Fruit fly (Drosophila melanogaster) whole organism, prepupa: ENCODE data around the gene CG7379.

Experiments
- Blimp-1 ChIP-seq: fragments of 200-800 bp; sonication (Bioruptor generic); optimal IDR thresholded peaks from 3 replicates; lab custom pipeline; 2017; ENCODE audit warnings: missing biosample characterization, missing genetic modification characterization, mild to moderate bottlenecking, moderate library complexity, missing genetic modification reagents
- CG10631 ChIP-seq: fragments of 200-800 bp; sonication (Bioruptor generic); optimal IDR thresholded peaks from 2 replicates; lab custom pipeline; 2016; ENCODE audit warnings: missing biosample characterization, missing genetic modification characterization
- CG11294 ChIP-seq: fragments of 200-800 bp; sonication (Bioruptor generic); IDR thresholded peaks from 2 replicates; pipeline ENCODE4 v1.3.6; 2022; ENCODE audit warnings: missing biosample characterization, missing genetic modification characterization
- CG11762 ChIP-seq: fragments of 200-800 bp; sonication (Bioruptor generic); optimal IDR thresholded peaks from 3 replicates; lab custom pipeline; 2016; ENCODE audit warnings: missing biosample characterization, missing genetic modification characterization; ENCODE audit not compliant: insufficient read depth
- CG1621 ChIP-seq: fragments of 200-800 bp; sonication (Bioruptor generic); optimal IDR thresholded peaks from 3 replicates; lab custom pipeline; 2018; ENCODE audit warnings: missing biosample characterization, mild to moderate bottlenecking, missing genetic modification characterization
- CG16779 ChIP-seq: fragments of 200-800 bp; sonication (Bioruptor generic); optimal IDR thresholded peaks from 3 replicates; lab custom pipeline; 2017; ENCODE audit warnings: missing biosample characterization, mild to moderate bottlenecking, missing genetic modification characterization
- CG3032 ChIP-seq: fragments of 200-800 bp; optimal IDR thresholded peaks from 2 replicates; lab custom pipeline; 2019; ENCODE audit warnings: missing biosample characterization, mild to moderate bottlenecking, missing genetic modification characterization, moderate library complexity
- CG31627 ChIP-seq: fragments of 200-800 bp; sonication (Bioruptor generic); optimal IDR thresholded peaks from 3 replicates; lab custom pipeline; 2016; ENCODE audit warnings: missing biosample characterization, missing genetic modification characterization
- CG34406 ChIP-seq: fragments of 200-800 bp; sonication (Bioruptor generic); optimal IDR thresholded peaks from 3 replicates; lab custom pipeline; 2016; ENCODE audit warnings: missing biosample characterization, missing genetic modification characterization
- CG3919 ChIP-seq: fragments of 200-800 bp; sonication (Bioruptor generic); optimal IDR thresholded peaks from 3 replicates; lab custom pipeline; 2016; ENCODE audit warnings: missing biosample characterization, missing genetic modification characterization
- CG4318 ChIP-seq: fragments of 200-800 bp; sonication (Bioruptor generic); optimal IDR thresholded peaks from 3 replicates; lab custom pipeline; 2017; ENCODE audit warnings: missing biosample characterization, mild to moderate bottlenecking, missing genetic modification characterization
- CG6163 ChIP-seq: fragments of 200-800 bp; sonication (Bioruptor generic); IDR thresholded peaks from 3 replicates; pipeline ENCODE4 v1.3.6; 2022; ENCODE audit warnings: missing biosample characterization, missing genetic modification characterization
- CG6854 ChIP-seq: fragments of 200-800 bp; sonication (Bioruptor generic); optimal IDR thresholded peaks from 2 replicates; lab custom pipeline; 2017; ENCODE audit warnings: missing biosample characterization, mild to moderate bottlenecking, missing genetic modification characterization
- CG7368 ChIP-seq: fragments of 200-800 bp; sonication (Bioruptor generic); optimal IDR thresholded peaks from 3 replicates; lab custom pipeline; 2016; ENCODE audit warnings: missing biosample characterization, missing genetic modification characterization
- CG8119 ChIP-seq: fragments of 200-800 bp; sonication (Bioruptor generic); IDR thresholded peaks from 3 replicates; pipeline ENCODE4 v1.3.6; 2022; ENCODE audit warnings: missing biosample characterization, missing genetic modification characterization
- CG8319 ChIP-seq: fragments of 200-800 bp; sonication (Bioruptor generic); optimal IDR thresholded peaks from 3 replicates; lab custom pipeline; 2016; ENCODE audit warnings: missing biosample characterization, missing genetic modification characterization
- CG9139 ChIP-seq: fragments of 200-800 bp; sonication (Bioruptor generic); optimal IDR thresholded peaks from 3 replicates; lab custom pipeline; 2017; ENCODE audit warnings: missing biosample characterization, mild to moderate bottlenecking, missing genetic modification characterization
- Eip78C ChIP-seq: fragments of 200-800 bp; sonication (Bioruptor generic); peaks from one replicate; lab custom pipeline; 2016; ENCODE audit warnings: missing biosample characterization, missing genetic modification characterization
- Eip93F ChIP-seq: fragments of 200-800 bp; sonication (Bioruptor generic); optimal IDR thresholded peaks from 2 replicates; lab custom pipeline; 2016; ENCODE audit warnings: missing biosample characterization, mild to moderate bottlenecking, missing genetic modification characterization
- Ets21C ChIP-seq: fragments of 200-800 bp; sonication (Bioruptor generic); optimal IDR thresholded peaks from 3 replicates; lab custom pipeline; 2016; ENCODE audit warnings: missing biosample characterization, missing genetic modification characterization
- Gug ChIP-seq: fragments of 200-800 bp; sonication (Bioruptor generic); IDR thresholded peaks from 2 replicates; pipeline ENCODE4 v1.3.6; 2022; ENCODE audit warnings: missing biosample characterization, missing genetic modification characterization
- Hr38 ChIP-seq: sonication (Bioruptor generic); optimal IDR thresholded peaks from 2 replicates; lab custom pipeline; 2016; ENCODE audit warnings: missing biosample characterization, missing genetic modification characterization
- Hr39 ChIP-seq: fragments of 200-800 bp; sonication (Bioruptor generic); optimal IDR thresholded peaks from 2 replicates; lab custom pipeline; 2016; ENCODE audit warnings: missing biosample characterization, missing genetic modification characterization
- Hr4 ChIP-seq: fragments of 200-800 bp; sonication (Bioruptor generic); optimal IDR thresholded peaks from 3 replicates; lab custom pipeline; 2016; ENCODE audit warnings: missing biosample characterization, missing genetic modification characterization
- Lpt ChIP-seq: fragments of 200-800 bp; sonication (Bioruptor generic); optimal IDR thresholded peaks from 3 replicates; lab custom pipeline; 2016; ENCODE audit warnings: missing biosample characterization, missing genetic modification characterization
- Met ChIP-seq: fragments of 200-800 bp; sonication (Bioruptor generic); optimal IDR thresholded peaks from 3 replicates; lab custom pipeline; 2016; ENCODE audit warnings: missing biosample characterization, missing genetic modification characterization
- OdsH ChIP-seq: fragments of 200-800 bp; sonication (Bioruptor generic); optimal IDR thresholded peaks from 3 replicates; lab custom pipeline; 2016; ENCODE audit warnings: missing biosample characterization, missing genetic modification characterization
- Smox ChIP-seq: fragments of 200-800 bp; sonication (Bioruptor generic); optimal IDR thresholded peaks from 3 replicates; lab custom pipeline; 2016; ENCODE audit warnings: missing biosample characterization, missing genetic modification characterization
- Sox14 ChIP-seq: fragments of 200-800 bp; sonication (Bioruptor generic); optimal IDR thresholded peaks from 3 replicates; lab custom pipeline; 2016; ENCODE audit warnings: missing biosample characterization, missing genetic modification characterization
- acj6 ChIP-seq: fragments of 200-800 bp; sonication (Bioruptor generic); optimal IDR thresholded peaks from 3 replicates; lab custom pipeline; 2016; ENCODE audit warnings: missing biosample characterization, missing genetic modification characterization
- cyc ChIP-seq: fragments of 200-800 bp; sonication (Bioruptor generic); optimal IDR thresholded peaks from 3 replicates; lab custom pipeline; 2016; ENCODE audit warnings: missing biosample characterization, missing genetic modification characterization
- dac ChIP-seq: fragments of 200-800 bp; sonication (Bioruptor generic); optimal IDR thresholded peaks from 2 replicates; lab custom pipeline; 2017; ENCODE audit warnings: missing biosample characterization, mild to moderate bottlenecking, missing genetic modification characterization
- dsx ChIP-seq: fragments of 200-800 bp; optimal IDR thresholded peaks from 3 replicates; lab custom pipeline; 2019; ENCODE audit warnings: missing biosample characterization, mild to moderate bottlenecking, missing genetic modification characterization, moderate library complexity; ENCODE audit not compliant: poor library complexity, severe bottlenecking
- eg ChIP-seq: fragments of 200-800 bp; sonication (Bioruptor generic); IDR thresholded peaks from 3 replicates; pipeline ENCODE4 v1.3.6; 2022; ENCODE audit warnings: missing biosample characterization, missing genetic modification characterization
- fd59A ChIP-seq: fragments of 200-800 bp; sonication (Bioruptor generic); optimal IDR thresholded peaks from 2 replicates; lab custom pipeline; 2017; ENCODE audit warnings: missing biosample characterization, mild to moderate bottlenecking, missing genetic modification characterization, missing genetic modification reagents
- fkh ChIP-seq: fragments of 200-800 bp; sonication (Bioruptor generic); optimal IDR thresholded peaks from 3 replicates; lab custom pipeline; 2017; ENCODE audit warnings: missing biosample characterization, mild to moderate bottlenecking, missing genetic modification characterization, moderate library complexity
- net ChIP-seq: fragments of 200-800 bp; sonication (Bioruptor generic); optimal IDR thresholded peaks from 3 replicates; lab custom pipeline; 2016; ENCODE audit warnings: missing biosample characterization, missing genetic modification characterization
- spab ChIP-seq: fragments of 200-800 bp; sonication (Bioruptor generic); optimal IDR thresholded peaks from 2 replicates; lab custom pipeline; 2017; ENCODE audit warnings: missing biosample characterization, mild to moderate bottlenecking, missing genetic modification characterization, missing genetic modification reagents
- svp ChIP-seq: fragments of 200-800 bp; sonication (Bioruptor generic); peaks from one replicate; lab custom pipeline; 2016; ENCODE audit warnings: missing biosample characterization, missing genetic modification characterization
- topi ChIP-seq: fragments of 200-800 bp; sonication (Bioruptor generic); optimal IDR thresholded peaks from 3 replicates; lab custom pipeline; 2016; ENCODE audit warnings: missing biosample characterization, missing genetic modification characterization
- vri ChIP-seq: fragments of 200-800 bp; sonication (Bioruptor generic); optimal IDR thresholded peaks from 3 replicates; lab custom pipeline; 2016; ENCODE audit warnings: missing biosample characterization, mild to moderate bottlenecking, missing genetic modification characterization

Gene CG7379

dm6 chr3R:17801264-17801663 lies 3.2 kb upstream of the CG7379 start, which contains the start of gene CG17803:
TSS of gene CG17803 (minus strand) at chr3R:17801512.
- TF ChIP-seq Eip93F (GFP tag; lab: Kevin White, UChicago), result no peak
- no peak for TF ChIP-seq Smox (GFP tag; lab: Kevin White, UChicago)
- TF ChIP-seq CG9139 (GFP tag; lab: Kevin White, UChicago), result no peak
- TF ChIP-seq CG6854, result no peak
- no peak for TF ChIP-seq CG7368 (GFP tag; lab: Kevin White, UChicago)
- no peak for TF ChIP-seq CG11294 (GFP tag; lab: Robert Waterston, UW)
- no peak for TF ChIP-seq Sox14 (GFP tag; lab: Kevin White, UChicago)
- no peak for TF ChIP-seq OdsH (GFP tag; lab: Kevin White, UChicago)

- no peak for TF ChIP-seq CG4318 (GFP tag; lab: Kevin White, UChicago)
- TF ChIP-seq CG11762 (GFP tag; lab: Kevin White, UChicago), result no peak
- TF ChIP-seq CG9139 (GFP tag; lab: Kevin White, UChicago), result no peak
- no peak for TF ChIP-seq eg
- TF ChIP-seq CG34406 (GFP tag; lab: Kevin White, UChicago), result no peak
- TF ChIP-seq Hr4 (GFP tag; lab: Kevin White, UChicago), result no peak
- TF ChIP-seq dsx (GFP tag; lab: Kevin White, UChicago), result no peak
- no peak for TF ChIP-seq dac (GFP tag; lab: Kevin White, UChicago)
- no peak for TF ChIP-seq CG3032 (tag; lab: Kevin White, UChicago)
- TF ChIP-seq CG3919, result no peak
- TF ChIP-seq Hr38 (GFP tag; lab: Kevin White, UChicago), result no peak
- TF ChIP-seq Eip78C (GFP tag; lab: Kevin White, UChicago), result no peak
- TF ChIP-seq CG7368 (GFP tag; lab: Kevin White, UChicago), result no peak
- no peak for TF ChIP-seq CG8319 (GFP tag; lab: Kevin White, UChicago)
- TF ChIP-seq Ets21C, result no peak
- no peak for TF ChIP-seq Lpt (GFP tag; lab: Kevin White, UChicago)
- TF ChIP-seq CG6854, result no peak
- no peak for TF ChIP-seq topi (GFP tag; lab: Kevin White, UChicago)
Measured at dm6 chr3R:17795561-17796170, 2.4 kb downstream of the CG7379 start.

- TF ChIP-seq eg (no peak), CG1621 (tag; lab: Kevin White, UChicago) (peak; percentile 57), spab (GFP tag; lab: Kevin White, UChicago) (no peak), net (GFP tag; lab: Kevin White, UChicago) (no peak), fkh (GFP tag; lab: Kevin White, UChicago) (no peak), Smox (GFP tag; lab: Kevin White, UChicago) (no peak), acj6 (no peak)
Measured at dm6 chr3R:17795075-17795420, 3.1 kb downstream of the CG7379 start, which contains the start of gene pasi1. TSS of gene pasi1 (plus strand) at chr3R:17795075.

- TF ChIP-seq CG9139 (GFP tag; lab: Kevin White, UChicago), result peak; percentile 7
- peak; percentile 11 for TF ChIP-seq CG16779
- no peak for TF ChIP-seq fd59A
- peak; percentile 50 for TF ChIP-seq topi (GFP tag; lab: Kevin White, UChicago)
- peak; percentile 42 for TF ChIP-seq CG31627
- 0 out of 2 replicates have a peak, but pooled peaks have one; percentile 23 for TF ChIP-seq Gug (GFP tag; lab: Robert Waterston, UW)
- peak; percentile 58 for TF ChIP-seq Hr39 (GFP tag; lab: Kevin White, UChicago)
- TF ChIP-seq Met, result peak; percentile 69
- TF ChIP-seq Blimp-1 (GFP tag; lab: Kevin White, UChicago), result peak; percentile 29
- peak; percentile 50 for TF ChIP-seq vri (GFP tag; lab: Kevin White, UChicago)
- peak; percentile 53 for TF ChIP-seq Sox14 (GFP tag; lab: Kevin White, UChicago)
- peak; percentile 74 for TF ChIP-seq CG10631
- no peak for TF ChIP-seq fkh (GFP tag; lab: Kevin White, UChicago)
- peak; percentile 22 for TF ChIP-seq cyc (GFP tag; lab: Kevin White, UChicago)
- peak; percentile 74 for TF ChIP-seq svp (GFP tag; lab: Kevin White, UChicago)
- TF ChIP-seq CG11294 (GFP tag; lab: Robert Waterston, UW), result peak; percentile 54
- TF ChIP-seq OdsH (GFP tag; lab: Kevin White, UChicago), result peak; percentile 73
- peak; percentile 58 for TF ChIP-seq CG6854
- TF ChIP-seq CG4318 (GFP tag; lab: Kevin White, UChicago), result peak; percentile 45
- TF ChIP-seq CG3919, result peak; percentile 85
- TF ChIP-seq CG8119 (GFP tag; lab: Robert Waterston, UW), result peak; percentile 69; the same call in 2 of the 3 replicates
- TF ChIP-seq Ets21C, result peak; percentile 29
- TF ChIP-seq CG8319 (GFP tag; lab: Kevin White, UChicago), result peak; percentile 36
- peak; percentile 88 for TF ChIP-seq CG6163 (GFP tag; lab: Robert Waterston, UW)
- peak; percentile 65 for TF ChIP-seq dsx (GFP tag; lab: Kevin White, UChicago)
Measured at dm6 chr3R:17794335-17795074, 3.6 kb downstream of the CG7379 start, which contains the start of gene CG43102. TSS of gene CG43102 (minus strand) at chr3R:17794490.
